Worm (Caenorhabditis elegans) whole organism, L1 larva: ENCODE data around the gene R07A4.4.

Experiments
- C34B4.2 ChIP-seq: sonication (generic microtip); optimal IDR thresholded peaks from 2 replicates; lab custom pipeline; 2017; ENCODE audit warnings: mild to moderate bottlenecking, missing genetic modification characterization, missing compliant biosample characterization
- isw-1 ChIP-seq: fragments of 200-800 bp; sonication (Bioruptor generic); IDR thresholded peaks from 2 replicates; pipeline ENCODE4 v1.3.6; 2022; ENCODE audit warnings: missing genetic modification characterization, missing compliant biosample characterization
- lin-15B ChIP-seq: fragments of 150-350 bp; sonication (generic microtip); optimal IDR thresholded peaks from 3 replicates; lab custom pipeline; 2014; ENCODE audit warnings: missing biosample characterization, missing genetic modification characterization
- nhr-11 ChIP-seq: fragments of 150-350 bp; optimal IDR thresholded peaks from 2 replicates; lab custom pipeline; 2014; ENCODE audit warnings: missing biosample characterization, missing genetic modification characterization
- nhr-12 ChIP-seq: sonication (generic microtip); optimal IDR thresholded peaks from 2 replicates; lab custom pipeline; 2017; ENCODE audit warnings: missing biosample characterization, missing genetic modification characterization
- nhr-90 ChIP-seq: sonication (generic microtip); optimal IDR thresholded peaks from 2 replicates; lab custom pipeline; 2016; ENCODE audit warnings: mild to moderate bottlenecking, missing genetic modification characterization, missing compliant biosample characterization; ENCODE audit not compliant: poor library complexity
- pqm-1 ChIP-seq: sonication (generic microtip); optimal IDR thresholded peaks from 3 replicates; lab custom pipeline; 2017; ENCODE audit warnings: missing biosample characterization, missing genetic modification characterization
- xbp-1 ChIP-seq: sonication (generic microtip); optimal IDR thresholded peaks from 2 replicates; lab custom pipeline; 2016; ENCODE audit warnings: missing genetic modification characterization, missing compliant biosample characterization
- zag-1 ChIP-seq: fragments of 150-350 bp; optimal IDR thresholded peaks from 2 replicates; lab custom pipeline; 2014; ENCODE audit warnings: missing biosample characterization, missing genetic modification characterization

DNA sequence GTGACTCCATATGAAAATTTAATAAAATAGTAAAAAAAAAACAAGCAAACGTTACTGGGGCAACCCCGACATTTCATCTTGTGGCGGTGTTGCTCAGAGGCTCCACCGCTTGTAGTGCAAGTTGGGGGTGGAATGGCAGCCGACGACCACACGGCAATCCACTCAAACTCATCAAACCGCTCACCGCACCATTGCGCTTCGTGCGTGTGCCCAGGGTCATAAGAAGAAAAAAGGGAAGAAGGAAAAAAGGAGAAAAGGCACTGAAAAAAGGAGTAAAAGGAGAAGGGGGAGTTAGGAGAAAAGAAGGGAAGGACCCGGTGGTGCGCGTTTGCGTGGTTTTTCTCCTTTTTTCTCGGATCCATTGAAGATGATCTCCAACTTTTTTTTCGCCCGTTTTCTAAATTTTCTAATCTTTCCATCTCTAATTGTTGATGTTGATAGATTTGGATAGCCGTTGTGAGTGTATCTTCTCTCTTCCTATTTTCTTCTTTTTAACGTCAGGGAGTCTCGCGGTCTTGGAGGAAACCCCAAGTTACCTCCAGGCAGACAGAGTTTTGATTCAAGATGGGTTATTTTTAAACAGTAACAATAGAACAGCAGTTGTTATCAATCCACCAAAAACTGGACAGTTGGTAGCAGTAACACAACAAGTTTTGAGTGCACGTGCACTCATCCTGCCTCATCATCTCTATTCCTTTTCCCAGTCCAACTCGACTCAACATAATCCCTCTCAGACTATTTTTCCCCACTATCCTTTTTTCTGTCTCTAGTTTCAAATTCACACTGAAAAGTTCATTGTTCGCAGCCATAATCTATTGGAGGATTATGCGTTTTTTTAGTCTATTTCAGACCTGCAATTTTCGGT, 11.0 kb upstream of the R07A4.4 start:
- TF ChIP-seq nhr-90 (tag; lab: Kevin White, UChicago) (no peak), isw-1 (GFP tag; lab: Robert Waterston, UW) (no peak; the same call in 1 of the 2 replicates), lin-15B (no peak), C34B4.2 (tag; lab: Kevin White, UChicago) (no peak), pqm-1 (tag; lab: Kevin White, UChicago) (no peak), xbp-1 (no peak), nhr-12 (tag; lab: Kevin White, UChicago) (no peak), nhr-11 (tag; lab: Kevin White, UChicago) (no peak), zag-1 (no peak)
